Worm (Caenorhabditis elegans) whole organism, mixed stage, embryonic: ENCODE results near the gene AC8.3.
"Not testable (repeated sequence)": the region's sequence is repeated elsewhere in the genome, so short reads cannot be mapped to it uniquely, and the experiment has no call there.

ENCODE experiments used
- M03D4.4 ChIP-seq: sonication (generic microtip); optimal IDR thresholded peaks from 2 replicates; lab custom pipeline; 2017; ENCODE audit warnings: mild to moderate bottlenecking, missing genetic modification characterization, missing compliant biosample characterization
- bed-3 ChIP-seq: fragments of 200-800 bp; sonication (Bioruptor generic); optimal IDR thresholded peaks from 3 replicates; lab custom pipeline; 2018; ENCODE audit warnings: mild to moderate bottlenecking, missing genetic modification characterization, moderate library complexity, missing compliant biosample characterization
- blmp-1 ChIP-seq: fragments of 150-350 bp; optimal IDR thresholded peaks from 2 replicates; lab custom pipeline; 2014; ENCODE audit warnings: missing biosample characterization, missing genetic modification characterization
- ceh-39 ChIP-seq: fragments of 150-350 bp; optimal IDR thresholded peaks from 2 replicates; lab custom pipeline; 2014; ENCODE audit warnings: missing biosample characterization, missing genetic modification characterization
- ceh-43 ChIP-seq: fragments of 200-800 bp; sonication (Bioruptor generic); optimal IDR thresholded peaks from 2 replicates; lab custom pipeline; 2018; ENCODE audit warnings: mild to moderate bottlenecking, missing genetic modification characterization, moderate library complexity, missing compliant biosample characterization
- ceh-83 ChIP-seq: fragments of 200-800 bp; sonication (Bioruptor generic); optimal IDR thresholded peaks from 2 replicates; lab custom pipeline; 2018; ENCODE audit warnings: mild to moderate bottlenecking, missing genetic modification characterization, missing compliant biosample characterization
- ces-1 ChIP-seq: fragments of 150-350 bp; optimal IDR thresholded peaks from 2 replicates; lab custom pipeline; 2014; ENCODE audit warnings: missing biosample characterization, missing genetic modification reagents, missing genetic modification characterization
- cnd-1 ChIP-seq: fragments of 200-800 bp; sonication (Bioruptor generic); optimal IDR thresholded peaks from 2 replicates; lab custom pipeline; 2018; ENCODE audit warnings: mild to moderate bottlenecking, missing genetic modification characterization, missing compliant biosample characterization
- drap-1 ChIP-seq: fragments of 200-800 bp; sonication (Bioruptor generic); optimal IDR thresholded peaks from 3 replicates; lab custom pipeline; 2018; ENCODE audit warnings: mild to moderate bottlenecking, missing genetic modification characterization, missing compliant biosample characterization
- elt-1 ChIP-seq: sonication (generic microtip); optimal IDR thresholded peaks from 2 replicates; lab custom pipeline; 2017; ENCODE audit warnings: missing genetic modification characterization, mild to moderate bottlenecking, missing compliant biosample characterization, antibody characterized with exemption, moderate library complexity, borderline replicate concordance; ENCODE audit not compliant: insufficient read depth
- elt-3 ChIP-seq: fragments of 150-350 bp; optimal IDR thresholded peaks from 2 replicates; lab custom pipeline; 2014; ENCODE audit warnings: missing biosample characterization, missing genetic modification characterization
- ham-2 ChIP-seq: fragments of 200-800 bp; sonication (Bioruptor generic); optimal IDR thresholded peaks from 2 replicates; lab custom pipeline; 2018; ENCODE audit warnings: mild to moderate bottlenecking, missing genetic modification characterization, missing compliant biosample characterization
- hlh-1 ChIP-seq: fragments of 150-350 bp; optimal IDR thresholded peaks from 2 replicates; lab custom pipeline; 2014; ENCODE audit warnings: missing biosample characterization, missing genetic modification reagents, missing genetic modification characterization
- lin-13 ChIP-seq: fragments of 150-350 bp; optimal IDR thresholded peaks from 2 replicates; lab custom pipeline; 2014; ENCODE audit warnings: missing biosample characterization, missing genetic modification characterization
- lin-32 ChIP-seq: fragments of 200-800 bp; sonication (Bioruptor generic); optimal IDR thresholded peaks from 2 replicates; lab custom pipeline; 2018; ENCODE audit warnings: mild to moderate bottlenecking, missing genetic modification characterization, missing compliant biosample characterization
- lsy-2 ChIP-seq: fragments of 150-350 bp; optimal IDR thresholded peaks from 2 replicates; lab custom pipeline; 2014; ENCODE audit warnings: missing biosample characterization, missing genetic modification characterization
- mab-5 ChIP-seq: fragments of 150-350 bp; optimal IDR thresholded peaks from 2 replicates; lab custom pipeline; 2014; ENCODE audit warnings: missing biosample characterization, missing genetic modification characterization
- mep-1 ChIP-seq: fragments of 150-350 bp; optimal IDR thresholded peaks from 2 replicates; lab custom pipeline; 2017; ENCODE audit warnings: missing biosample characterization, missing genetic modification reagents, missing genetic modification characterization, inconsistent platforms
- mls-2 ChIP-seq: sonication (generic microtip); optimal IDR thresholded peaks from 2 replicates; lab custom pipeline; 2016; ENCODE audit warnings: mild to moderate bottlenecking, missing genetic modification characterization, moderate library complexity, missing compliant biosample characterization
- nhr-12 ChIP-seq: fragments of 150-350 bp; optimal IDR thresholded peaks from 2 replicates; lab custom pipeline; 2014; ENCODE audit warnings: missing biosample characterization, missing genetic modification characterization
- nhr-2 ChIP-seq: fragments of 150-350 bp; optimal IDR thresholded peaks from 2 replicates; lab custom pipeline; 2014; ENCODE audit warnings: missing biosample characterization, missing genetic modification characterization
- nhr-28 ChIP-seq: fragments of 150-350 bp; optimal IDR thresholded peaks from 2 replicates; lab custom pipeline; 2014; ENCODE audit warnings: missing biosample characterization, missing genetic modification characterization
- nhr-76 ChIP-seq: sonication (generic microtip); optimal IDR thresholded peaks from 2 replicates; lab custom pipeline; 2017; ENCODE audit warnings: missing biosample characterization, missing genetic modification characterization
- sem-2 ChIP-seq: fragments of 200-800 bp; sonication (Bioruptor generic); optimal IDR thresholded peaks from 2 replicates; lab custom pipeline; 2018; ENCODE audit warnings: mild to moderate bottlenecking, missing genetic modification characterization, missing compliant biosample characterization
- snpc-4 ChIP-seq: fragments of 150-350 bp; optimal IDR thresholded peaks from 2 replicates; lab custom pipeline; 2014; ENCODE audit warnings: missing biosample characterization, missing genetic modification characterization
- sptf-1 ChIP-seq: sonication (generic microtip); optimal IDR thresholded peaks from 2 replicates; lab custom pipeline; 2017; ENCODE audit warnings: mild to moderate bottlenecking, missing genetic modification characterization, moderate library complexity, missing compliant biosample characterization
- unc-120 ChIP-seq: sonication (generic microtip); optimal IDR thresholded peaks from 2 replicates; lab custom pipeline; 2017; ENCODE audit warnings: missing genetic modification characterization, missing compliant biosample characterization; ENCODE audit not compliant: poor library complexity, severe bottlenecking
- unc-39 ChIP-seq: fragments of 150-350 bp; optimal IDR thresholded peaks from 2 replicates; lab custom pipeline; 2014; ENCODE audit warnings: missing biosample characterization, missing genetic modification characterization
- unc-62 ChIP-seq: fragments of 150-350 bp; optimal IDR thresholded peaks from 2 replicates; lab custom pipeline; 2014; ENCODE audit warnings: missing biosample characterization, missing genetic modification reagents, missing genetic modification characterization
- zip-8 ChIP-seq: fragments of 150-350 bp; optimal IDR thresholded peaks from 2 replicates; lab custom pipeline; 2014; ENCODE audit warnings: missing biosample characterization, missing genetic modification characterization
- ztf-11 ChIP-seq: fragments of 150-350 bp; optimal IDR thresholded peaks from 2 replicates; lab custom pipeline; 2014; ENCODE audit warnings: missing biosample characterization, missing genetic modification characterization

AC8.3 gene

ce11 chrX:229374-229773 is at the start of gene AC8.3:
Gene AC8.3, minus strand, starts transcription at chrX:229474.
- not testable (repeated sequence) for TF ChIP-seq lin-32 (GFP tag; lab: Kevin White, UChicago); lsy-2 (tag; lab: Kevin White, UChicago); sem-2 (GFP tag; lab: Kevin White, UChicago)

ce11 chrX:273912-274311 is 44.6 kb upstream of the AC8.3 start, which contains the start of gene Y108F1.5:
Gene Y108F1.5, minus strand, starts transcription at chrX:274012.
- not testable (repeated sequence) for TF ChIP-seq drap-1 (GFP tag; lab: Kevin White, UChicago); nhr-28 (tag; lab: Kevin White, UChicago); lin-32 (GFP tag; lab: Kevin White, UChicago)

- TF ChIP-seq ceh-43 (GFP tag; lab: Kevin White, UChicago) = no peak
- TF ChIP-seq unc-62 (GFP tag; lab: Kevin White, UChicago) = no peak
- TF ChIP-seq ham-2 (GFP tag; lab: Kevin White, UChicago) = no peak
- no peak for TF ChIP-seq lin-13
- no peak for TF ChIP-seq hlh-1 (tag; lab: Kevin White, UChicago)
These were observed 42.2 kb upstream of the AC8.3 start for ce11 chrX:271509-271908.

- TF ChIP-seq bed-3; nhr-76 (tag; lab: Kevin White, UChicago); ceh-39 (tag; lab: Kevin White, UChicago): not testable (repeated sequence)
- TF ChIP-seq, all 35 proteins: peak for 0; not testable (repeated sequence) for 35
These were observed 9.8 kb upstream of the AC8.3 start, which contains the start of gene AC8.10 for ce11 chrX:239077-239476. Gene AC8.10, minus strand, starts transcription at chrX:239177.

ce11 chrX:215488-215887 is 13.8 kb downstream of the AC8.3 start, which contains the start of gene set-28:
Gene set-28, minus strand, starts transcription at chrX:215588.
- not testable (repeated sequence) for TF ChIP-seq nhr-28, mls-2, nhr-76 (tag; lab: Kevin White, UChicago)

- TF ChIP-seq unc-39 (tag; lab: Kevin White, UChicago); ces-1 (GFP tag; lab: Kevin White, UChicago); cnd-1 (tag; lab: Kevin White, UChicago): not testable (repeated sequence)
- TF ChIP-seq, all 35 proteins: peak for 0; not testable (repeated sequence) for 35
These were observed 18.1 kb downstream of the AC8.3 start, which contains the start of gene Y73B3B.1 for ce11 chrX:211141-211540. Gene Y73B3B.1, minus strand, starts transcription at chrX:211241.

- TF ChIP-seq mep-1 (tag; lab: Kevin White, UChicago); elt-1; ham-2 (GFP tag; lab: Kevin White, UChicago): not testable (repeated sequence)
These were observed 19.6 kb downstream of the AC8.3 start, which contains the start of gene Y73B3B.3 for ce11 chrX:209695-210094. Gene Y73B3B.3, plus strand, starts transcription at chrX:209995.

- TF ChIP-seq nhr-76 (tag; lab: Kevin White, UChicago) (no peak), bed-3 (no peak), drap-1 (GFP tag; lab: Kevin White, UChicago) (no peak), nhr-2 (tag; lab: Kevin White, UChicago) (no peak), lsy-2 (tag; lab: Kevin White, UChicago) (no peak), ceh-43 (GFP tag; lab: Kevin White, UChicago) (no peak), blmp-1 (tag; lab: Kevin White, UChicago) (no peak)
These were observed 32.9 kb downstream of the AC8.3 start for ce11 chrX:196403-196802.

- TF ChIP-seq bed-3 (no peak), hlh-1 (tag; lab: Kevin White, UChicago) (no peak), ztf-11 (no peak), drap-1 (GFP tag; lab: Kevin White, UChicago) (no peak), ceh-83 (GFP tag; lab: Kevin White, UChicago) (no peak), snpc-4 (tag; lab: Kevin White, UChicago) (no peak), ceh-43 (GFP tag; lab: Kevin White, UChicago) (no peak), elt-3 (no peak), ces-1 (GFP tag; lab: Kevin White, UChicago) (no peak), lin-32 (GFP tag; lab: Kevin White, UChicago) (no peak), ceh-39 (tag; lab: Kevin White, UChicago) (no peak), mab-5 (no peak), zip-8 (tag; lab: Kevin White, UChicago) (no peak), elt-1 (no peak), unc-120 (tag; lab: Kevin White, UChicago) (no peak), nhr-12 (tag; lab: Kevin White, UChicago) (no peak), nhr-76 (tag; lab: Kevin White, UChicago) (no peak), M03D4.4 (tag; lab: Kevin White, UChicago) (no peak), sptf-1 (tag; lab: Kevin White, UChicago) (no peak), mls-2 (tag; lab: Kevin White, UChicago) (no peak)
These were observed 36.7 kb downstream of the AC8.3 start, which contains the start of gene T08D2.8 for ce11 chrX:192534-192933. Gene T08D2.8, plus strand, starts transcription at chrX:192834.
